Fruit fly (Drosophila melanogaster): ENCODE results near the gene Peritrophin-15b.
A peak's percentile ranks its signal among the peaks of the same experiment; 100 is the strongest.

Peritrophin-15b gene

DNA sequence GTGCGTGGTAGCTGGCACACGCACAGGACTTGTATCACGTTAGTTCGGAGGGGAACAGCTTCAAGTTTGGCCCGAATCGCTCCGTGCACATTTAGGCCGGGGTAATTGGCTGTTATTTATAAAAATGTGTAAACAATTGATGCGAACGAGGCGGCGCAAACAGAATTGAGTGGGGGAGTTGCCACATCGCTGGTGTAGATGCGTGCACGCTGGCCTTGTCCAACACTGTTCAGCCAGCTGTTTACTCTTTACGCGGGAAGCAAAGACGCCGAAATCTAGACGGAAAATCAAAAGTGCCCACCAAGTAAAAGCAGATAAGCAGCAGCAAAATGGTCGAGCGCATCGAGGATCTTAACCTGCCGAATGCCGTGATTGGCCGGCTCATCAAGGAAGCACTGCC is 42.4 kb upstream of the Peritrophin-15b start, which contains the start of the genes D12 and Chrac-14:
TSS of gene D12 (minus strand) at position 190 of the 400 bp plus-strand sequence.
TSS of gene Chrac-14 (plus strand) at position 230 of the 400 bp plus-strand sequence.
- no peak for TF ChIP-seq Chrac-16 (GFP tag; optimal IDR thresholded peaks at IDR 0.05)
- no peak for TF ChIP-seq CG2116 (GFP tag; optimal IDR thresholded peaks at IDR 0.05)
- TF ChIP-seq MTF-1 (GFP tag; optimal IDR thresholded peaks at IDR 0.05; ENCODE audit: borderline replicate concordance), result no peak
- no peak for TF ChIP-seq Trl (optimal IDR thresholded peaks at IDR 0.05)
- TF ChIP-seq Trl (GFP tag; optimal IDR thresholded peaks at IDR 0.05), result no peak
- TF ChIP-seq Hmr (GFP tag; optimal IDR thresholded peaks at IDR 0.05), result no peak
- 0 out of 2 replicates have a peak, but pooled peaks have one; percentile 16 for TF ChIP-seq Adf1 (GFP tag; IDR thresholded peaks at IDR 0.05)
- no peak for TF ChIP-seq CG2129 (GFP tag; IDR thresholded peaks at IDR 0.05; ENCODE audit: partially characterized antibody)
- TF ChIP-seq Rx (GFP tag; IDR thresholded peaks at IDR 0.05), result 0 out of 2 replicates have a peak, but pooled peaks have one; percentile 2
- TF ChIP-seq bab2 (GFP tag; optimal IDR thresholded peaks at IDR 0.05), result no peak
- TF ChIP-seq B-H2 (GFP tag; optimal IDR thresholded peaks at IDR 0.05), result peak; percentile 15
- no peak for TF ChIP-seq CG12071 (GFP tag; optimal IDR thresholded peaks at IDR 0.05)
- TF ChIP-seq chn (GFP tag; optimal IDR thresholded peaks at IDR 0.05), result no peak
- TF ChIP-seq CG16779 (GFP tag; IDR thresholded peaks at IDR 0.05), result no peak
- TF ChIP-seq CG3163 (GFP tag; optimal IDR thresholded peaks at IDR 0.05), result no peak
- TF ChIP-seq CG17912 (GFP tag; optimal IDR thresholded peaks at IDR 0.05), result no peak
- peak; percentile 24 for TF ChIP-seq dm (GFP tag; optimal IDR thresholded peaks at IDR 0.05)
- no peak for TF ChIP-seq Mrtf (GFP tag; IDR thresholded peaks at IDR 0.05)
- no peak for TF ChIP-seq CrebB (tag; optimal IDR thresholded peaks at IDR 0.05)
- TF ChIP-seq amos (GFP tag; IDR thresholded peaks at IDR 0.05; ENCODE audit: partially characterized antibody), result peak; percentile 30; the same call in 1 of the 2 replicates
- no peak for TF ChIP-seq CG18599 (GFP tag; optimal IDR thresholded peaks at IDR 0.05)
- no peak for TF ChIP-seq Dfd (GFP tag; optimal IDR thresholded peaks at IDR 0.05)
- no peak for TF ChIP-seq pho (GFP tag; optimal IDR thresholded peaks at IDR 0.05)
- TF ChIP-seq CG34422 (GFP tag; IDR thresholded peaks at IDR 0.05), result peak; percentile 39; the same call in 1 of the 3 replicates
- TF ChIP-seq pan (optimal IDR thresholded peaks at IDR 0.05), result no peak
- TF ChIP-seq pan (GFP tag; optimal IDR thresholded peaks at IDR 0.05 in 1 of 2, IDR thresholded peaks at IDR 0.05 in 1 of 2), result no peak
- no peak for TF ChIP-seq CG11247 (GFP tag; IDR thresholded peaks at IDR 0.05)
- no peak for TF ChIP-seq Doc2 (GFP tag; IDR thresholded peaks at IDR 0.05)
- TF ChIP-seq CG10366 (GFP tag; IDR thresholded peaks at IDR 0.05), result no peak
- TF ChIP-seq CG31224 (GFP tag; IDR thresholded peaks at IDR 0.05), result no peak
- TF ChIP-seq Myb (GFP tag; optimal IDR thresholded peaks at IDR 0.05), result peak; percentile 54
- no peak for TF ChIP-seq Bteb2 (GFP tag; optimal IDR thresholded peaks at IDR 0.05)
- TF ChIP-seq Ets65A (GFP tag), result no peak
- no peak for TF ChIP-seq kay (GFP tag; optimal IDR thresholded peaks at IDR 0.05)
- no peak for TF ChIP-seq CG13424 (tag; optimal IDR thresholded peaks at IDR 0.05)
- peak; percentile 13 for TF ChIP-seq lilli (GFP tag; optimal IDR thresholded peaks at IDR 0.05)
- no peak for TF ChIP-seq pfk (GFP tag; optimal IDR thresholded peaks at IDR 0.05)
- TF ChIP-seq tx (GFP tag; optimal IDR thresholded peaks at IDR 0.05), result no peak
- TF ChIP-seq CG12104 (GFP tag; optimal IDR thresholded peaks at IDR 0.05), result no peak
- no peak for TF ChIP-seq usp (GFP tag; optimal IDR thresholded peaks at IDR 0.05)
- TF ChIP-seq Abd-B (GFP tag; optimal IDR thresholded peaks at IDR 0.05), result no peak
- no peak for TF ChIP-seq Nf-YA (GFP tag; IDR thresholded peaks at IDR 0.05)
- TF ChIP-seq gsb-n (tag; optimal IDR thresholded peaks at IDR 0.05), result no peak
- no peak for TF ChIP-seq cad (GFP tag; optimal IDR thresholded peaks at IDR 0.05)
- TF ChIP-seq CG8089 (GFP tag; optimal IDR thresholded peaks at IDR 0.05), result peak; percentile 18
- peak; percentile 29 for TF ChIP-seq CG14710 (tag; optimal IDR thresholded peaks at IDR 0.05)
- no peak for TF ChIP-seq CG30431 (GFP tag; optimal IDR thresholded peaks at IDR 0.05)
- TF ChIP-seq sr (GFP tag; IDR thresholded peaks at IDR 0.05), result no peak
- TF ChIP-seq Antp (GFP tag; optimal IDR thresholded peaks at IDR 0.05), result peak; percentile 56
- peak; percentile 68 for TF ChIP-seq stwl (tag; optimal IDR thresholded peaks at IDR 0.05)
- TF ChIP-seq CG10209 (GFP tag; optimal IDR thresholded peaks at IDR 0.05), result no peak
- peak; percentile 14 for TF ChIP-seq CG7786 (GFP tag; optimal IDR thresholded peaks at IDR 0.05)
- no peak for TF ChIP-seq CG10462 (GFP tag; optimal IDR thresholded peaks at IDR 0.05)
